Fruit fly (Drosophila melanogaster) whole organism, embryonic: ENCODE data around the gene CG11634.

Experiments used
- CG12942 ChIP-seq: fragments of 200-800 bp; sonication (Bioruptor generic); optimal IDR thresholded peaks from 3 replicates; lab custom pipeline; 2016; ENCODE audit warnings: missing biosample characterization, missing genetic modification characterization
- CG16779 ChIP-seq: fragments of 200-800 bp; sonication (Bioruptor generic); IDR thresholded peaks from 2 replicates; pipeline ENCODE4 v1.3.6; 2022; ENCODE audit warnings: missing biosample characterization, missing genetic modification characterization
- CG42726 ChIP-seq: fragments of 200-800 bp; sonication (Bioruptor generic); IDR thresholded peaks from 2 replicates; pipeline ENCODE4 v1.3.6; 2022; ENCODE audit warnings: missing biosample characterization, missing genetic modification characterization; ENCODE audit not compliant: partially characterized antibody
- CG6854 ChIP-seq: fragments of 200-800 bp; sonication (Bioruptor generic); optimal IDR thresholded peaks from 3 replicates; lab custom pipeline; 2017; ENCODE audit warnings: missing biosample characterization, mild to moderate bottlenecking, missing genetic modification characterization
- CG8478 ChIP-seq: fragments of >200 bp; optimal IDR thresholded peaks from 2 replicates; lab custom pipeline; 2018
- Poxn ChIP-seq: fragments of 200-800 bp; sonication (Bioruptor generic); IDR thresholded peaks from 2 replicates; pipeline ENCODE4 v1.3.6; 2022; ENCODE audit warnings: missing biosample characterization, missing genetic modification characterization
- lab ChIP-seq: fragments of 200-800 bp; sonication (Bioruptor generic); optimal IDR thresholded peaks from 3 replicates; lab custom pipeline; 2017; ENCODE audit warnings: missing biosample characterization, missing genetic modification characterization, mild to moderate bottlenecking, moderate library complexity, missing genetic modification reagents

- no peak for TF ChIP-seq CG42726 (GFP tag; lab: Robert Waterston, UW)
- no peak for TF ChIP-seq CG12942
- no peak for TF ChIP-seq lab (GFP tag; lab: Kevin White, UChicago)
- TF ChIP-seq CG8478 (lab: Kevin White, UChicago) = no peak
- TF ChIP-seq CG16779 (GFP tag; lab: Robert Waterston, UW) = no peak
- no peak for TF ChIP-seq CG6854 (GFP tag; lab: Kevin White, UChicago)
- no peak for TF ChIP-seq Poxn (GFP tag; lab: Robert Waterston, UW)
Observed at dm6 chr2L:21887582-21887981, 28.5 kb upstream of the CG11634 start.
